Fruit fly (Drosophila melanogaster) whole organism, embryonic: ENCODE results near the gene CG14853.

Experiments
- Ada2b ChIP-seq: fragments of 200-800 bp; sonication (Bioruptor generic); IDR thresholded peaks from 2 replicates; pipeline ENCODE4 v1.3.6; 2022; ENCODE audit warnings: missing biosample characterization, missing genetic modification characterization
- Asciz ChIP-seq: fragments of 200-800 bp; sonication (Bioruptor generic); optimal IDR thresholded peaks from 2 replicates; lab custom pipeline; 2017; ENCODE audit warnings: missing biosample characterization, mild to moderate bottlenecking, missing genetic modification characterization, missing genetic modification reagents
- BEAF-32 ChIP-seq: fragments of 200-800 bp; sonication (Bioruptor generic); optimal IDR thresholded peaks from 3 replicates; lab custom pipeline; 2017; ENCODE audit warnings: missing biosample characterization, missing genetic modification characterization, mild to moderate bottlenecking, moderate library complexity, missing genetic modification reagents
- CG10267 ChIP-seq: fragments of 200-800 bp; sonication (Bioruptor generic); optimal IDR thresholded peaks from 2 replicates; lab custom pipeline; 2018; ENCODE audit warnings: missing biosample characterization, mild to moderate bottlenecking, missing genetic modification characterization, moderate library complexity
- CG10366 ChIP-seq: fragments of 200-800 bp; sonication (Bioruptor generic); IDR thresholded peaks from 2 replicates; pipeline ENCODE4 v1.3.6; 2022; ENCODE audit warnings: missing biosample characterization, missing genetic modification characterization
- CG10959 ChIP-seq: fragments of 200-800 bp; sonication (Bioruptor generic); IDR thresholded peaks from 2 replicates; pipeline ENCODE4 v1.3.6; 2022; ENCODE audit warnings: missing biosample characterization, missing genetic modification characterization
- CG12299 ChIP-seq: fragments of 200-800 bp; sonication (Bioruptor generic); optimal IDR thresholded peaks from 2 replicates; lab custom pipeline; 2018; ENCODE audit warnings: missing biosample characterization, mild to moderate bottlenecking, missing genetic modification characterization
- CG13424 ChIP-seq: fragments of 200-800 bp; sonication (Bioruptor generic); optimal IDR thresholded peaks from 2 replicates; lab custom pipeline; 2019; ENCODE audit warnings: missing biosample characterization, mild to moderate bottlenecking, missing genetic modification characterization, moderate library complexity
- CG13894 ChIP-seq: fragments of 200-800 bp; sonication (Bioruptor generic); optimal IDR thresholded peaks from 3 replicates; lab custom pipeline; 2018; ENCODE audit warnings: missing biosample characterization, mild to moderate bottlenecking, missing genetic modification characterization, moderate library complexity
- CG14710 ChIP-seq: fragments of 200-800 bp; sonication (Bioruptor generic); optimal IDR thresholded peaks from 3 replicates; lab custom pipeline; 2019; ENCODE audit warnings: missing biosample characterization, mild to moderate bottlenecking, missing genetic modification characterization, moderate library complexity
- CG1529 ChIP-seq: fragments of 200-800 bp; sonication (Bioruptor generic); optimal IDR thresholded peaks from 3 replicates; lab custom pipeline; 2018; ENCODE audit warnings: missing biosample characterization, missing genetic modification characterization
- CG15514 ChIP-seq: fragments of 200-800 bp; sonication (Bioruptor generic); optimal IDR thresholded peaks from 3 replicates; lab custom pipeline; 2017; ENCODE audit warnings: missing biosample characterization, missing genetic modification characterization, mild to moderate bottlenecking, moderate library complexity, missing genetic modification reagents
- CG18599 ChIP-seq: fragments of 200-800 bp; sonication (Bioruptor generic); optimal IDR thresholded peaks from 3 replicates; lab custom pipeline; 2017; ENCODE audit warnings: missing biosample characterization, missing genetic modification characterization, mild to moderate bottlenecking, moderate library complexity, missing genetic modification reagents
- CG2120 ChIP-seq: fragments of 200-800 bp; sonication (Bioruptor generic); optimal IDR thresholded peaks from 3 replicates; lab custom pipeline; 2016; ENCODE audit warnings: missing biosample characterization, missing genetic modification characterization
- CG30020 ChIP-seq: fragments of 200-800 bp; optimal IDR thresholded peaks from 2 replicates; lab custom pipeline; 2019; ENCODE audit warnings: missing biosample characterization, mild to moderate bottlenecking, missing genetic modification characterization, moderate library complexity
- CG30431 ChIP-seq: fragments of 200-800 bp; sonication (Bioruptor generic); optimal IDR thresholded peaks from 2 replicates; lab custom pipeline; 2017; ENCODE audit warnings: missing biosample characterization, missing genetic modification characterization
- CG3847 ChIP-seq: fragments of 200-800 bp; sonication (Bioruptor generic); IDR thresholded peaks from 2 replicates; pipeline ENCODE4 v1.3.6; 2022; ENCODE audit warnings: missing biosample characterization, missing genetic modification characterization
- CG8089 ChIP-seq: fragments of 200-800 bp; sonication (Bioruptor generic); optimal IDR thresholded peaks from 3 replicates; lab custom pipeline; 2016; ENCODE audit warnings: missing biosample characterization, missing genetic modification characterization
- CG9797 ChIP-seq: fragments of 200-800 bp; sonication (Bioruptor generic); optimal IDR thresholded peaks from 3 replicates; lab custom pipeline; 2018; ENCODE audit warnings: missing biosample characterization, mild to moderate bottlenecking, missing genetic modification characterization
- Camta ChIP-seq: fragments of 200-800 bp; sonication (Bioruptor generic); optimal IDR thresholded peaks from 2 replicates; lab custom pipeline; 2016; ENCODE audit warnings: missing biosample characterization, missing genetic modification characterization
- CoRest ChIP-seq: fragments of 200-800 bp; sonication (Bioruptor generic); optimal IDR thresholded peaks from 3 replicates; lab custom pipeline; 2018; ENCODE audit warnings: missing biosample characterization, mild to moderate bottlenecking, missing genetic modification characterization, moderate library complexity
- Drgx ChIP-seq: fragments of 200-800 bp; sonication (Bioruptor generic); IDR thresholded peaks from 2 replicates; pipeline ENCODE4 v1.3.6; 2022; ENCODE audit warnings: missing biosample characterization, missing genetic modification characterization
- ERR ChIP-seq: fragments of 200-800 bp; sonication (Bioruptor generic); optimal IDR thresholded peaks from 2 replicates; lab custom pipeline; 2016; ENCODE audit warnings: missing biosample characterization, missing genetic modification characterization
- H2.0 ChIP-seq: fragments of 200-800 bp; sonication (Bioruptor generic); IDR thresholded peaks from 2 replicates; pipeline ENCODE4 v1.3.6; 2022; ENCODE audit warnings: missing biosample characterization, missing genetic modification characterization
- HHEX ChIP-seq: fragments of 200-800 bp; sonication (Bioruptor generic); optimal IDR thresholded peaks from 3 replicates; lab custom pipeline; 2017; ENCODE audit warnings: missing biosample characterization, mild to moderate bottlenecking, missing genetic modification characterization, missing genetic modification reagents
- Hmx ChIP-seq: fragments of 200-800 bp; sonication (Bioruptor generic); optimal IDR thresholded peaks from 2 replicates; lab custom pipeline; 2016; ENCODE audit warnings: missing biosample characterization, missing genetic modification characterization
- Mes4 ChIP-seq: fragments of 200-800 bp; sonication (Bioruptor generic); optimal IDR thresholded peaks from 2 replicates; lab custom pipeline; 2016; ENCODE audit warnings: missing biosample characterization, missing genetic modification characterization
- Poxn ChIP-seq: fragments of 200-800 bp; sonication (Bioruptor generic); IDR thresholded peaks from 2 replicates; pipeline ENCODE4 v1.3.6; 2022; ENCODE audit warnings: missing biosample characterization, missing genetic modification characterization
- ato ChIP-seq: fragments of 200-800 bp; sonication (Bioruptor generic); IDR thresholded peaks from 2 replicates; pipeline ENCODE4 v1.3.6; 2022; ENCODE audit warnings: missing biosample characterization, missing genetic modification characterization; ENCODE audit not compliant: partially characterized antibody
- az2 ChIP-seq: fragments of 200-800 bp; sonication (Bioruptor generic); optimal IDR thresholded peaks from 3 replicates; lab custom pipeline; 2016; ENCODE audit warnings: missing biosample characterization, missing genetic modification characterization
- bigmax ChIP-seq: fragments of 200-800 bp; sonication (Bioruptor generic); optimal IDR thresholded peaks from 2 replicates; lab custom pipeline; 2018; ENCODE audit warnings: missing biosample characterization, mild to moderate bottlenecking, missing genetic modification characterization
- chn ChIP-seq: fragments of 200-800 bp; sonication (Bioruptor generic); optimal IDR thresholded peaks from 2 replicates; lab custom pipeline; 2016; ENCODE audit warnings: missing biosample characterization, missing genetic modification characterization
- crc ChIP-seq: fragments of 200-800 bp; sonication (Bioruptor generic); optimal IDR thresholded peaks from 2 replicates; lab custom pipeline; 2016; ENCODE audit warnings: missing biosample characterization, missing genetic modification characterization
- cwo ChIP-seq: fragments of 200-800 bp; sonication (Bioruptor generic); optimal IDR thresholded peaks from 3 replicates; lab custom pipeline; 2017; ENCODE audit warnings: missing biosample characterization, missing genetic modification characterization, mild to moderate bottlenecking, moderate library complexity, missing genetic modification reagents
- en ChIP-seq: fragments of 200-800 bp; sonication (Bioruptor generic); optimal IDR thresholded peaks from 2 replicates; lab custom pipeline; 2016; ENCODE audit warnings: missing biosample characterization, missing genetic modification characterization
- grau ChIP-seq: fragments of 200-800 bp; optimal IDR thresholded peaks from 3 replicates; lab custom pipeline; 2019; ENCODE audit warnings: missing biosample characterization, mild to moderate bottlenecking, missing genetic modification characterization, moderate library complexity
- hbn ChIP-seq: fragments of 200-800 bp; sonication (Bioruptor generic); IDR thresholded peaks from 2 replicates; pipeline ENCODE4 v1.3.6; 2022; ENCODE audit warnings: missing biosample characterization, missing genetic modification characterization; ENCODE audit not compliant: partially characterized antibody
- insv ChIP-seq, 2 experiments: fragments of 200-800 bp; sonication (Bioruptor generic); optimal IDR thresholded peaks; 3 replicates each; lab custom pipeline; 2016 to 2018; ENCODE audit warnings: missing biosample characterization in 2 of 2, missing genetic modification characterization in 2 of 2
- jing ChIP-seq: fragments of 200-800 bp; sonication (Bioruptor generic); optimal IDR thresholded peaks from 2 replicates; lab custom pipeline; 2018; ENCODE audit warnings: missing biosample characterization, mild to moderate bottlenecking, missing genetic modification characterization
- jumu ChIP-seq: fragments of 200-800 bp; sonication (Bioruptor generic); optimal IDR thresholded peaks from 3 replicates; lab custom pipeline; 2016; ENCODE audit warnings: missing biosample characterization, missing genetic modification characterization
- mam ChIP-seq: fragments of 200-800 bp; sonication (Bioruptor generic); optimal IDR thresholded peaks from 3 replicates; lab custom pipeline; 2016; ENCODE audit warnings: missing biosample characterization, missing genetic modification characterization
- org-1 ChIP-seq: fragments of 200-800 bp; sonication (Bioruptor generic); optimal IDR thresholded peaks from 2 replicates; lab custom pipeline; 2017; ENCODE audit warnings: missing biosample characterization, missing genetic modification characterization
- pan ChIP-seq, 4 experiments: fragments of >200 bp in 3 of 4; fragments of 200-800 bp in 1 of 4; sonication (Bioruptor generic) in 1 of 4; optimal IDR thresholded peaks in 3 of 4; IDR thresholded peaks in 1 of 4; 2 replicates each; pipeline versions ENCODE4 v1.3.6 to Lab custom; 2017 to 2022; ENCODE audit warnings: missing biosample characterization in 2 of 4, missing genetic modification characterization in 2 of 4, mixed read lengths in 1 of 4
- repo ChIP-seq: fragments of 200-800 bp; sonication (Bioruptor generic); optimal IDR thresholded peaks from 2 replicates; lab custom pipeline; 2016; ENCODE audit warnings: missing biosample characterization, missing genetic modification characterization
- sob ChIP-seq: fragments of 200-800 bp; sonication (Bioruptor generic); IDR thresholded peaks from 2 replicates; pipeline ENCODE4 v1.3.6; 2022; ENCODE audit warnings: missing biosample characterization, missing genetic modification characterization
- stwl ChIP-seq: fragments of 200-800 bp; sonication (Bioruptor generic); optimal IDR thresholded peaks from 3 replicates; lab custom pipeline; 2018; ENCODE audit warnings: missing biosample characterization, mild to moderate bottlenecking, missing genetic modification characterization, moderate library complexity
- tna ChIP-seq: fragments of 200-800 bp; sonication (Bioruptor generic); IDR thresholded peaks from 2 replicates; pipeline ENCODE4 v1.3.6; 2022; ENCODE audit warnings: missing biosample characterization, missing genetic modification characterization; ENCODE audit not compliant: partially characterized antibody
- usp ChIP-seq: fragments of >200 bp; optimal IDR thresholded peaks from 2 replicates; lab custom pipeline; 2017; ENCODE audit warnings: missing biosample characterization, missing genetic modification characterization

The CG14853 gene

DNA sequence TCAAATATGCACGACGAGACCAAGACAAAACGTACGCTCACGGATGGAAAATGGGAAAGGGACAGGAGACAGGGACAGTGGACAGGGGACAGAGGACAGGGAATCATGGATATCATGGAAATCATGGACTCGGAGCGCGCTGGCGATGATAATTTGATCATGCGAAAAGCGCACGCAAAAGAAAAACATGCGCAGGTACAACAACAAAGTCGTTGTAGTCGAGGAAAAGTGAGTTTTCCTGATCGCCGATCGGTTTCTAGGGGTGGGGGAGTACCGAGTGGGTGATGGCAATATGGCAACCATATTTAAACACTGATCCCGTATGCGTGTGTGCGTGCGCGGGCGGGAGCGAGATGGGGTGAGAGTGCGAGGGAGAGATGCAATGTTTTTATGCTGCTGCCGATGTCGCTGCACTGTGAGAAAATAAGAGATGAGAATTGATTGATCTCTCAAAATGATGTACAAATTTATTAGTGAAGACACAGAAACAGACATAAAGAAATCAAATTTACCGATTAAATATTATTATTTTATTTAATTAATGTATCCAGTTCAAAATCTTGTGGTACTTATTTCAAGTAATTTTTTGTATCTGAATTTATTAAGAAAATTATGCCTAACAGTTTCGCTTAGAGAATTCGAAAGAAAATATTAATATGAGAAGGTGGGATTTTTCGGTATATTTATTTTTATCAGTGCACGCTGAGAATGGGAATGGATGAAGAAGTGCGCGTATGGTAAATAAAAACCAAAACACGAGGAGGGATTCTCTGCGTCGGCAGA lies 18.5 kb upstream of the CG14853 start (continued):
- no peak for TF ChIP-seq CG15514 (GFP tag; lab: Kevin White, UChicago)
- TF ChIP-seq CG30020 (tag; lab: Kevin White, UChicago), result peak; percentile 73
- TF ChIP-seq tna (GFP tag; lab: Robert Waterston, UW), result no peak
- TF ChIP-seq Ada2b (GFP tag; lab: Robert Waterston, UW), result peak; percentile 65
- TF ChIP-seq CG12299, result peak; percentile 55
- no peak for TF ChIP-seq Hmx
- TF ChIP-seq jing (GFP tag; lab: Kevin White, UChicago), result peak; percentile 57
- peak in 1 of 2 experiments; percentile 9 for TF ChIP-seq insv (GFP tag; optimal IDR thresholded peaks at IDR 0.05; lab: Kevin White, UChicago)
- TF ChIP-seq CG14710 (tag; lab: Kevin White, UChicago), result peak; percentile 98
- TF ChIP-seq sob, result no peak
- TF ChIP-seq bigmax (GFP tag; lab: Kevin White, UChicago), result no peak
- peak; percentile 9 for TF ChIP-seq jumu
- TF ChIP-seq CG13424 (tag; lab: Kevin White, UChicago), result peak; percentile 90
- no peak for TF ChIP-seq CG13894 (tag; lab: Kevin White, UChicago)
- peak; percentile 31; the same call in 1 of the 2 replicates for TF ChIP-seq Drgx
- TF ChIP-seq stwl (tag; lab: Kevin White, UChicago), result peak; percentile 65
- TF ChIP-seq Mes4 (GFP tag; lab: Kevin White, UChicago), result no peak
- TF ChIP-seq chn (GFP tag; lab: Kevin White, UChicago), result peak; percentile 47
- 0 out of 2 replicates have a peak, but pooled peaks have one; percentile 29 for TF ChIP-seq H2.0 (GFP tag; lab: Robert Waterston, UW)
- peak; percentile 94 for TF ChIP-seq CoRest (tag; lab: Kevin White, UChicago)
- TF ChIP-seq pan (optimal IDR thresholded peaks at IDR 0.05; lab: Kevin White, UChicago), result no peak
- TF ChIP-seq pan (GFP tag; optimal IDR thresholded peaks at IDR 0.05 in 1 of 2, IDR thresholded peaks at IDR 0.05 in 1 of 2), result peak in 1 of 2 experiments; percentile 66
- no peak for TF ChIP-seq en (GFP tag; lab: Kevin White, UChicago)
- peak; percentile 38 for TF ChIP-seq cwo (GFP tag; lab: Kevin White, UChicago)
- peak; percentile 88 for TF ChIP-seq Asciz
- TF ChIP-seq repo (GFP tag; lab: Kevin White, UChicago), result no peak
- no peak for TF ChIP-seq CG2120 (GFP tag; lab: Kevin White, UChicago)
- TF ChIP-seq grau (tag; lab: Kevin White, UChicago), result peak; percentile 87
- peak; percentile 93 for TF ChIP-seq CG10267 (tag; lab: Kevin White, UChicago)
- no peak for TF ChIP-seq Poxn (GFP tag; lab: Robert Waterston, UW)
- TF ChIP-seq CG18599, result peak; percentile 72
- TF ChIP-seq BEAF-32 (GFP tag; lab: Kevin White, UChicago), result no peak
- TF ChIP-seq CG30431 (GFP tag; lab: Kevin White, UChicago), result peak; percentile 84
- peak; percentile 25 for TF ChIP-seq Camta (GFP tag; lab: Kevin White, UChicago)
- peak; percentile 79 for TF ChIP-seq org-1 (GFP tag; lab: Kevin White, UChicago)
- TF ChIP-seq crc (GFP tag; lab: Kevin White, UChicago), result no peak
- no peak for TF ChIP-seq ERR (GFP tag; lab: Kevin White, UChicago)
- no peak for TF ChIP-seq mam (GFP tag; lab: Kevin White, UChicago)
- TF ChIP-seq CG9797, result peak; percentile 1
- TF ChIP-seq usp (GFP tag; lab: Kevin White, UChicago), result no peak
- peak; percentile 52 for TF ChIP-seq CG10366
- TF ChIP-seq CG8089 (GFP tag; lab: Kevin White, UChicago), result no peak
- TF ChIP-seq CG10959 (GFP tag; lab: Robert Waterston, UW), result peak; percentile 86
- TF ChIP-seq az2 (GFP tag; lab: Kevin White, UChicago), result peak; percentile 93
- TF ChIP-seq CG1529 (GFP tag; lab: Kevin White, UChicago), result peak; percentile 83
- TF ChIP-seq HHEX (GFP tag; lab: Kevin White, UChicago), result peak; percentile 72
- peak; percentile 47 for TF ChIP-seq CG3847
- no peak for TF ChIP-seq ato (GFP tag; lab: Robert Waterston, UW)
- TF ChIP-seq hbn (GFP tag; lab: Robert Waterston, UW), result no peak
